Worm (Caenorhabditis elegans) whole organism, L4 larva: ENCODE measurements around the gene cst-1.
"Not testable (repeated sequence)": the region's sequence is repeated elsewhere in the genome, so short reads cannot be mapped to it uniquely, and the experiment has no call there.

ENCODE experiments used
- T20F7.1 ChIP-seq: fragments of 200-800 bp; sonication (Bioruptor generic); optimal IDR thresholded peaks from 2 replicates; lab custom pipeline; 2018; ENCODE audit warnings: mild to moderate bottlenecking, missing genetic modification characterization, missing compliant biosample characterization
- Y75B8A.6 ChIP-seq: fragments of 200-800 bp; sonication (Bioruptor generic); IDR thresholded peaks from 2 replicates; pipeline ENCODE4 v1.3.6; 2022; ENCODE audit warnings: missing genetic modification reagents, missing genetic modification characterization, missing compliant biosample characterization
- aha-1 ChIP-seq: fragments of 150-350 bp; peaks from one replicate; lab custom pipeline; 2014; ENCODE audit warnings: missing biosample characterization, missing genetic modification characterization
- attf-4 ChIP-seq: sonication (generic microtip); optimal IDR thresholded peaks from 3 replicates; lab custom pipeline; 2017; ENCODE audit warnings: missing biosample characterization, missing genetic modification characterization
- ceh-20 ChIP-seq: fragments of 200-800 bp; sonication (Bioruptor generic); IDR thresholded peaks from 2 replicates; pipeline ENCODE4 v1.3.6; 2022; ENCODE audit warnings: missing genetic modification reagents, missing genetic modification characterization, missing compliant biosample characterization
- ceh-82 ChIP-seq: sonication (generic microtip); optimal IDR thresholded peaks from 2 replicates; lab custom pipeline; 2017; ENCODE audit warnings: missing biosample characterization, missing genetic modification characterization
- ctbp-1 ChIP-seq: fragments of 200-800 bp; sonication (Bioruptor generic); IDR thresholded peaks from 2 replicates; pipeline ENCODE4 v1.3.6; 2022; ENCODE audit warnings: missing genetic modification reagents, missing genetic modification characterization, missing compliant biosample characterization
- daf-16 ChIP-seq, 3 experiments: sonication (generic microtip); optimal IDR thresholded peaks; 2 replicates each; lab custom pipeline; 2016 to 2017; ENCODE audit warnings: missing genetic modification characterization in 3 of 3, missing genetic modification reagents in 3 of 3, mild to moderate bottlenecking in 2 of 3, missing compliant biosample characterization in 2 of 3, missing biosample characterization in 1 of 3, moderate library complexity in 1 of 3
- dmd-6 ChIP-seq: fragments of 200-800 bp; sonication (Bioruptor generic); IDR thresholded peaks from 2 replicates; pipeline ENCODE4 v1.3.6; 2022; ENCODE audit warnings: missing genetic modification reagents, missing genetic modification characterization, missing compliant biosample characterization
- duxl-1 ChIP-seq: sonication (generic microtip); optimal IDR thresholded peaks from 2 replicates; lab custom pipeline; 2016; ENCODE audit warnings: mild to moderate bottlenecking, missing genetic modification characterization, moderate library complexity, missing compliant biosample characterization; ENCODE audit not compliant: poor library complexity
- dve-1 ChIP-seq: sonication (generic microtip); optimal IDR thresholded peaks from 2 replicates; lab custom pipeline; 2017; ENCODE audit warnings: antibody characterized with exemption, mild to moderate bottlenecking, missing genetic modification characterization, missing compliant biosample characterization; ENCODE audit not compliant: insufficient read depth
- fkh-10 ChIP-seq: fragments of 150-350 bp; optimal IDR thresholded peaks from 2 replicates; lab custom pipeline; 2014; ENCODE audit warnings: missing biosample characterization, missing genetic modification reagents, missing genetic modification characterization
- fos-1 ChIP-seq: fragments of 150-350 bp; optimal IDR thresholded peaks from 2 replicates; lab custom pipeline; 2014; ENCODE audit warnings: missing biosample characterization, missing genetic modification characterization
- gei-8 ChIP-seq: fragments of 200-800 bp; sonication (Bioruptor generic); optimal IDR thresholded peaks from 2 replicates; lab custom pipeline; 2018; ENCODE audit warnings: mild to moderate bottlenecking, missing genetic modification characterization, missing compliant biosample characterization
- hif-1 ChIP-seq, 2 experiments: sonication (generic microtip); optimal IDR thresholded peaks; 2 replicates each; lab custom pipeline; 2016 to 2017; ENCODE audit warnings: missing compliant biosample characterization in 2 of 2, missing genetic modification characterization in 2 of 2, missing genetic modification reagents in 2 of 2, missing genotype in 2 of 2, mild to moderate bottlenecking in 1 of 2
- hlh-11 ChIP-seq: fragments of 200-800 bp; sonication (Bioruptor generic); optimal IDR thresholded peaks from 2 replicates; lab custom pipeline; 2018; ENCODE audit warnings: mild to moderate bottlenecking, missing genetic modification characterization, missing compliant biosample characterization
- hlh-30 ChIP-seq: sonication (generic microtip); optimal IDR thresholded peaks from 2 replicates; lab custom pipeline; 2017; ENCODE audit warnings: antibody characterized with exemption, mild to moderate bottlenecking, missing genetic modification characterization, missing compliant biosample characterization; ENCODE audit not compliant: insufficient read depth
- lin-15B ChIP-seq: fragments of 150-350 bp; sonication (generic microtip); optimal IDR thresholded peaks from 3 replicates; lab custom pipeline; 2014; ENCODE audit warnings: missing biosample characterization, missing genetic modification characterization
- lin-38 ChIP-seq: fragments of 200-800 bp; sonication (Bioruptor generic); IDR thresholded peaks from 2 replicates; pipeline ENCODE4 v1.3.6; 2022; ENCODE audit warnings: missing genetic modification reagents, missing genetic modification characterization, missing compliant biosample characterization
- lir-3 ChIP-seq: sonication (generic microtip); optimal IDR thresholded peaks from 2 replicates; lab custom pipeline; 2016; ENCODE audit warnings: mild to moderate bottlenecking, missing genetic modification characterization, missing compliant biosample characterization
- lsy-2 ChIP-seq, 2 experiments: fragments of 150-350 bp in 1 of 2; sonication (generic microtip) in 1 of 2; optimal IDR thresholded peaks; 2 replicates each; lab custom pipeline; 2014 to 2017; ENCODE audit warnings: missing biosample characterization in 2 of 2, missing genetic modification characterization in 2 of 2
- madf-9 ChIP-seq: fragments of 200-800 bp; sonication (Bioruptor generic); conservative IDR thresholded peaks from 2 replicates; pipeline ENCODE4 v1.3.6; 2022; ENCODE audit warnings: missing genetic modification reagents, missing genetic modification characterization, missing compliant biosample characterization
- mdl-1 ChIP-seq, 2 experiments: fragments of 150-350 bp in 1 of 2; sonication (generic microtip) in 1 of 2; optimal IDR thresholded peaks; 2 replicates each; lab custom pipeline; 2014 to 2017; ENCODE audit warnings: missing biosample characterization in 2 of 2, missing genetic modification characterization in 2 of 2
- mep-1 ChIP-seq: fragments of 150-350 bp; sonication (generic microtip); optimal IDR thresholded peaks from 3 replicates; lab custom pipeline; 2014; ENCODE audit warnings: missing biosample characterization, missing genetic modification characterization
- nhr-111 ChIP-seq: fragments of 200-800 bp; sonication (Bioruptor generic); optimal IDR thresholded peaks from 2 replicates; lab custom pipeline; 2018; ENCODE audit warnings: mild to moderate bottlenecking, missing genetic modification characterization, missing compliant biosample characterization
- nhr-25 ChIP-seq: sonication (generic microtip); optimal IDR thresholded peaks from 2 replicates; lab custom pipeline; 2017; ENCODE audit warnings: missing genetic modification characterization, mild to moderate bottlenecking, missing compliant biosample characterization, antibody characterized with exemption, moderate library complexity, borderline replicate concordance; ENCODE audit not compliant: insufficient read depth
- nhr-28 ChIP-seq: fragments of 150-350 bp; optimal IDR thresholded peaks from 2 replicates; lab custom pipeline; 2014; ENCODE audit warnings: missing biosample characterization, missing genetic modification characterization
- nhr-48 ChIP-seq: sonication (generic microtip); optimal IDR thresholded peaks from 2 replicates; lab custom pipeline; 2016; ENCODE audit warnings: mild to moderate bottlenecking, missing genetic modification characterization, missing compliant biosample characterization
- pha-4 ChIP-seq, 2 experiments: fragments of 150-350 bp in 1 of 2; fragments of 200-800 bp in 1 of 2; sonication (Bioruptor generic) in 1 of 2; IDR thresholded peaks in 1 of 2; optimal IDR thresholded peaks in 1 of 2; 2 replicates each; pipeline versions ENCODE4 v1.3.6 to Lab custom; 2014 to 2022; ENCODE audit warnings: missing genetic modification characterization in 2 of 2, missing genetic modification reagents in 2 of 2, missing biosample characterization in 1 of 2, missing compliant biosample characterization in 1 of 2
- pqm-1 ChIP-seq: sonication (generic microtip); optimal IDR thresholded peaks from 2 replicates; lab custom pipeline; 2017; ENCODE audit warnings: missing biosample characterization, missing genetic modification characterization
- rbr-2 ChIP-seq: sonication (generic microtip); optimal IDR thresholded peaks from 2 replicates; lab custom pipeline; 2016; ENCODE audit warnings: missing genotype, missing genetic modification characterization, missing compliant biosample characterization
- sdz-12 ChIP-seq: fragments of 200-800 bp; sonication (Bioruptor generic); optimal IDR thresholded peaks from 2 replicates; lab custom pipeline; 2018; ENCODE audit warnings: mild to moderate bottlenecking, missing genetic modification characterization, missing compliant biosample characterization
- skn-1 ChIP-seq: fragments of 150-350 bp; optimal IDR thresholded peaks from 2 replicates; lab custom pipeline; 2014; ENCODE audit warnings: missing biosample characterization, missing genetic modification characterization
- snpc-4 ChIP-seq: fragments of 150-350 bp; optimal IDR thresholded peaks from 2 replicates; lab custom pipeline; 2014; ENCODE audit warnings: missing biosample characterization, missing genetic modification characterization
- spr-3 ChIP-seq: fragments of 200-800 bp; sonication (Bioruptor generic); optimal IDR thresholded peaks from 2 replicates; lab custom pipeline; 2018; ENCODE audit warnings: mild to moderate bottlenecking, missing genetic modification characterization, missing compliant biosample characterization
- tag-97 ChIP-seq: fragments of 200-800 bp; sonication (Bioruptor generic); IDR thresholded peaks from 2 replicates; pipeline ENCODE4 v1.3.6; 2022; ENCODE audit warnings: missing genetic modification characterization, missing compliant biosample characterization
- unc-62 ChIP-seq, 3 experiments: fragments of 150-350 bp in 1 of 3; sonication (generic microtip); optimal IDR thresholded peaks in 2 of 3; peaks in 1 of 3; 1 replicate in 1 of 3; 2 replicates in 2 of 3; lab custom pipeline; 2014 to 2017; ENCODE audit warnings: missing biosample characterization in 3 of 3, missing genetic modification characterization in 3 of 3, missing genetic modification reagents in 3 of 3, missing genotype in 1 of 3
- zfp-2 ChIP-seq: sonication (generic microtip); optimal IDR thresholded peaks from 2 replicates; lab custom pipeline; 2016; ENCODE audit warnings: mild to moderate bottlenecking, missing genetic modification characterization, missing compliant biosample characterization
- ztf-11 ChIP-seq: fragments of 150-350 bp; optimal IDR thresholded peaks from 2 replicates; lab custom pipeline; 2014; ENCODE audit warnings: missing biosample characterization, missing genetic modification characterization

Gene cst-1

DNA sequence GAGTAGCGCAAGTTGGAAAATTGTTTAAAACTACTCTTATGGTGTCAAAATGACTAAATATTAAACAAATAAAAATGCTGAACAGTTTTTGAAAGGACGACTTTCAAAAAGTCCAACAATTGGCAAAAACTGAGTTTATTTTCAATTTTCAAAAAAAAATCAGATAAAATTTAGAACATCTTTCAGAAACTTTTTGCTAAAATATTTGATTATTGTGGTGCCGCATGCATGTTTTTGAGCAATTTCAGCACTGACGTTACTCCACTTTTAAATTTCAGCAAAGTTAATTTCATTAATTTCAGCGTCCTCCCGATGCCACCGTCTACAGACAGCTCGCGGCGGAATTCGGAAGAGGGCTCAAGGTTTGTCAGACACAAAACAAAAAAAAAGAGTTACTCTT lies at the start of gene cst-1:
Gene cst-1 (plus strand): TSS at position 301 of the 400 bp plus-strand sequence.
- TF ChIP-seq unc-62 (GFP tag; optimal IDR thresholded peaks at IDR 0.05 in 1 of 2; lab: Kevin White, UChicago); unc-62 (tag; optimal IDR thresholded peaks at IDR 0.05; lab: Kevin White, UChicago); hif-1 (tag; optimal IDR thresholded peaks at IDR 0.05; lab: Kevin White, UChicago); spr-3: not testable (repeated sequence)

DNA sequence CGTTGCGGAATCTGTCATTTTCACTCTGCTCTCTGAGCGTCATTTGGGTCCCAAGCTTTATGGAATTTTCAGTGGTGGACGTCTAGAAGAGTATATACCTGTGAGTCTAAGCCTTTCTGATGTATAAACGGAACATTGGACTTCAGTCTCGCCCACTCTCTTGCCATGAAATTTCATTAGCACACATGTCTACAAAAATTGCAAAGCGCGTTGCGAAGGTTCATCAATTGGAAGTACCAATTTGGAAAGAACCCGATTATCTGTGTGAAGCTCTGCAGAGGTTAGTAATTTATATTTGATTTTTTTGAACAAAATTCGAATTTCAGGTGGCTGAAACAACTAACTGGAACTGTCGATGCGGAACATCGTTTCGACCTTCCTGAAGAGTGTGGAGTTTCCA lies 49.6 kb upstream of the cst-1 start:
- TF ChIP-seq unc-62 (GFP tag; optimal IDR thresholded peaks at IDR 0.05 in 1 of 2; lab: Kevin White, UChicago) (peak in 1 of 2 experiments; percentile 57), unc-62 (tag; optimal IDR thresholded peaks at IDR 0.05; lab: Kevin White, UChicago) (no peak), lin-15B (no peak), aha-1 (peak; percentile 74)

DNA sequence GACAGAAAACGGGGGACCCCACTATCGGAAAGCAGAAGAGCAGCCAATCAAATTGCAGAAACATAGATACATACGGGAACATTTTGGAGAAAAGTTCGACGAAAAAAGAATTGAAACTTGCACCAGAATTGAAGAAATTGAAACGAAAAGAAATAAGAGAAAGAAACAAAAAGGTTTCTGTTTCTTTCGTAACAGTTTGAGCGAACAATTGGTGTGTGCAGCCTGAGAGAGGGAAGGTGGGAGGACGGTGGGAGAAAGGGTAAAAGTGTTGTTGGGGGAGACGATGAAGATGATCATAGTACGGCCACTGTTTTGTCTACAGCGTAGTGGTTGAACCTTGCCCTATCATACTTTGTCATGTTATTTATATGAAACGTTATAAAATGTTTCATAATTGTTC lies 44.5 kb upstream of the cst-1 start:
- TF ChIP-seq nhr-28 (peak; percentile 28), spr-3 (no peak), unc-62 (GFP tag; optimal IDR thresholded peaks at IDR 0.05 in 1 of 2; lab: Kevin White, UChicago) (no peak), unc-62 (tag; optimal IDR thresholded peaks at IDR 0.05; lab: Kevin White, UChicago) (no peak), ceh-20 (GFP tag; lab: Robert Waterston, UW) (no peak), tag-97 (GFP tag; lab: Robert Waterston, UW) (no peak), ztf-11 (tag; lab: Kevin White, UChicago) (no peak), nhr-25 (tag; lab: Kevin White, UChicago) (no peak), gei-8 (no peak), lin-15B (no peak), snpc-4 (no peak), lir-3 (tag; lab: Kevin White, UChicago) (no peak), mep-1 (peak; percentile 32), madf-9 (GFP tag; lab: Robert Waterston, UW) (no peak), hlh-11 (tag; lab: Kevin White, UChicago) (peak; percentile 41), daf-16 (GFP tag; optimal IDR thresholded peaks at IDR 0.05; lab: Kevin White, UChicago) (no peak), daf-16 (tag; optimal IDR thresholded peaks at IDR 0.05; lab: Kevin White, UChicago) (peak; percentile 48), nhr-48 (tag; lab: Kevin White, UChicago) (no peak), fkh-10 (peak; percentile 27), dmd-6 (GFP tag; lab: Robert Waterston, UW) (peak; percentile 9; the same call in 1 of the 2 replicates)

DNA sequence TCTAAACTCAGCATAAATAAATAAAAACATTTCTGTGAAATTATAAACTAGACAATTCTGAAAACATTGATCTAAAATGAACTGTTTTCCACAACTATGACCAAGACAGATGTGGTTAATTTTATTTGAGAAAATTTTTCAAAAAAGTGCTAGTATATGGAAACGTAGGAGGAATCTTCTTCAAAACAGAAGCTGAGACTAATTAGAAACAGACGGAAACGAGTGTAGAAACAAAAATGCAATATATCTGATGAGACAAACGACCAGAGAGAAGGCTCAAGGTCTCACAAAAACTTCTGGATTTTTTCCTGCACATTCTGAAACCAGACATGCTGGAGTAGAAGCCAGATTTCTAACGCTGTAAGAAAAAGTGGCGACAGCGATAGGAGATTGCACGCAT lies 43.5 kb upstream of the cst-1 start:
- TF ChIP-seq Y75B8A.6 (GFP tag; lab: Robert Waterston, UW) = no peak
- TF ChIP-seq nhr-25 (tag; lab: Kevin White, UChicago) = no peak
- TF ChIP-seq lin-38 (GFP tag; lab: Robert Waterston, UW) = no peak
- TF ChIP-seq lsy-2 (tag; optimal IDR thresholded peaks at IDR 0.05; lab: Kevin White, UChicago) = no peak
- no peak for TF ChIP-seq dve-1 (tag; lab: Kevin White, UChicago)
- TF ChIP-seq, all 104 proteins: peak for 0

DNA sequence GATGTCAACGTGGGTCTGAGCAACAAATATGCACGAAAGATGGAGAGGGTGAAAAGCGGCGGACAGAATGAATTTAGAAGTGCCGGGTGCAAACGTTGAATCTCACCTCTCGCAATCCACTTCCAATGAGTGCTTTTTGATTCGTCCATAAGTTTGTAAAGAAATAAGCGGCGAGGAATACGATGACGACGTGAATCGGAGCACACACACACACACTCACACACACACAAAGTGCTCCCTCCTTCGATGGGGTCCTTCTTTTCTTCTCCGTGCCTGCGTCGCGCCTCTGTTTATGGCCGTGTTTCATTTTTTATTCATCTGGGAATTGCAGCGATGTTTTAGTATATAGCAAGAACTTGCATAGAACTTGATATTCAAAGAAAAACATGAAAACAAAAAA lies 42.0 kb upstream of the cst-1 start, which contains the start of gene paf-2:
Gene paf-2 (minus strand): TSS at position 290 of the 400 bp plus-strand sequence.
- TF ChIP-seq pha-4 (GFP tag; IDR thresholded peaks at IDR 0.05; lab: Robert Waterston, UW) = no peak
- TF ChIP-seq pha-4 (tag; optimal IDR thresholded peaks at IDR 0.05; lab: Kevin White, UChicago) = no peak
- TF ChIP-seq fos-1 (tag; lab: Kevin White, UChicago) = no peak
- TF ChIP-seq pqm-1 (tag; lab: Kevin White, UChicago) = no peak
- no peak for TF ChIP-seq daf-16 (GFP tag; optimal IDR thresholded peaks at IDR 0.05; lab: Kevin White, UChicago)
- no peak for TF ChIP-seq daf-16 (tag; optimal IDR thresholded peaks at IDR 0.05; lab: Kevin White, UChicago)
- no peak for TF ChIP-seq rbr-2 (tag; lab: Kevin White, UChicago)
- TF ChIP-seq hlh-30 (tag; lab: Kevin White, UChicago) = no peak
- no peak for TF ChIP-seq T20F7.1 (GFP tag; lab: Kevin White, UChicago)
- TF ChIP-seq attf-4 (tag; lab: Kevin White, UChicago) = no peak
- TF ChIP-seq mdl-1 (tag; optimal IDR thresholded peaks at IDR 0.05; lab: Kevin White, UChicago) = no peak
- no peak for TF ChIP-seq ceh-20 (GFP tag; lab: Robert Waterston, UW)
- peak in 1 of 2 experiments; percentile 1 for TF ChIP-seq hif-1 (tag; optimal IDR thresholded peaks at IDR 0.05; lab: Kevin White, UChicago)
- TF ChIP-seq spr-3 = no peak
- peak in 1 of 2 experiments; percentile 68 for TF ChIP-seq unc-62 (GFP tag; optimal IDR thresholded peaks at IDR 0.05 in 1 of 2; lab: Kevin White, UChicago)
- no peak for TF ChIP-seq unc-62 (tag; optimal IDR thresholded peaks at IDR 0.05; lab: Kevin White, UChicago)
- TF ChIP-seq ctbp-1 (GFP tag; lab: Robert Waterston, UW) = 0 out of 2 replicates have a peak, but pooled peaks have one; percentile 24
- TF ChIP-seq aha-1 = peak; percentile 13
- no peak for TF ChIP-seq duxl-1 (tag; lab: Kevin White, UChicago)
- peak; percentile 22 for TF ChIP-seq mep-1
- TF ChIP-seq sdz-12 (GFP tag; lab: Kevin White, UChicago) = no peak
- TF ChIP-seq zfp-2 (tag; lab: Kevin White, UChicago) = no peak
- no peak for TF ChIP-seq ceh-82 (tag; lab: Kevin White, UChicago)
- no peak for TF ChIP-seq nhr-111 (GFP tag; lab: Kevin White, UChicago)
- no peak for TF ChIP-seq skn-1
